Worm (Caenorhabditis elegans) whole organism, L3 larva: Measurements from ENCODE around the gene EEED8.13.

ENCODE experiments used
- ama-1 ChIP-seq: fragments of 150-350 bp; optimal IDR thresholded peaks from 2 replicates; lab custom pipeline; 2018
- lin-39 ChIP-seq: fragments of 150-350 bp; optimal IDR thresholded peaks from 2 replicates; lab custom pipeline; 2018; ENCODE audit warnings: missing biosample characterization, missing genetic modification reagents, missing genetic modification characterization
- nhr-25 ChIP-seq: sonication (generic microtip); optimal IDR thresholded peaks from 2 replicates; lab custom pipeline; 2017; ENCODE audit warnings: missing biosample characterization, missing genetic modification characterization
- nhr-67 ChIP-seq: fragments of 150-350 bp; optimal IDR thresholded peaks from 2 replicates; lab custom pipeline; 2014; ENCODE audit warnings: missing biosample characterization, missing genetic modification characterization
- nhr-76 ChIP-seq: fragments of 150-350 bp; sonication (generic microtip); optimal IDR thresholded peaks from 5 replicates; lab custom pipeline; 2014; ENCODE audit warnings: missing biosample characterization, missing genetic modification characterization
- snpc-4 ChIP-seq: fragments of 150-350 bp; optimal IDR thresholded peaks from 2 replicates; lab custom pipeline; 2014; ENCODE audit warnings: missing biosample characterization, missing genetic modification characterization
- zag-1 ChIP-seq: fragments of 150-350 bp; optimal IDR thresholded peaks from 2 replicates; lab custom pipeline; 2014; ENCODE audit warnings: missing biosample characterization, missing genetic modification characterization
- ztf-11 ChIP-seq: fragments of 150-350 bp; optimal IDR thresholded peaks from 2 replicates; lab custom pipeline; 2014; ENCODE audit warnings: missing biosample characterization, missing genetic modification characterization
- ztf-4 ChIP-seq: fragments of 150-350 bp; optimal IDR thresholded peaks from 2 replicates; lab custom pipeline; 2014; ENCODE audit warnings: missing biosample characterization, missing genetic modification characterization

- TF ChIP-seq ztf-11 (no peak), lin-39 (tag; lab: Kevin White, UChicago) (no peak), ztf-4 (tag; lab: Kevin White, UChicago) (no peak), nhr-76 (no peak), nhr-67 (tag; lab: Kevin White, UChicago) (no peak), snpc-4 (tag; lab: Kevin White, UChicago) (no peak), ama-1 (lab: Kevin White, UChicago) (no peak), nhr-25 (tag; lab: Kevin White, UChicago) (no peak), zag-1 (no peak)
Observed at ce11 chrII:5455650-5456355, 43.4 kb upstream of the EEED8.13 start, which contains the start of gene daz-1.
